Worm (Caenorhabditis elegans) whole organism, late embryonic: ENCODE results near the gene C30G7.3.

ENCODE experiments used
- C38D4.7 ChIP-seq: fragments of 200-800 bp; sonication (Bioruptor generic); optimal IDR thresholded peaks from 2 replicates; lab custom pipeline; 2018; ENCODE audit warnings: mild to moderate bottlenecking, missing genetic modification characterization, moderate library complexity, missing compliant biosample characterization
- F13H6.1 ChIP-seq: sonication (generic microtip); optimal IDR thresholded peaks from 2 replicates; lab custom pipeline; 2016; ENCODE audit warnings: missing genetic modification characterization, missing compliant biosample characterization
- K02D7.2 ChIP-seq: sonication (generic microtip); optimal IDR thresholded peaks from 2 replicates; lab custom pipeline; 2017; ENCODE audit warnings: mild to moderate bottlenecking, missing genetic modification characterization, missing compliant biosample characterization
- ahr-1 ChIP-seq: sonication (generic microtip); optimal IDR thresholded peaks from 2 replicates; lab custom pipeline; 2016; ENCODE audit warnings: missing genetic modification characterization, missing compliant biosample characterization
- ama-1 ChIP-seq: fragments of 150-350 bp; optimal IDR thresholded peaks from 2 replicates; lab custom pipeline; 2014
- ceh-14 ChIP-seq: sonication (generic microtip); optimal IDR thresholded peaks from 2 replicates; lab custom pipeline; 2016; ENCODE audit warnings: missing genotype, missing genetic modification characterization, missing compliant biosample characterization
- ceh-22 ChIP-seq: sonication (generic microtip); optimal IDR thresholded peaks from 2 replicates; lab custom pipeline; 2017; ENCODE audit warnings: missing biosample characterization, missing genetic modification characterization
- ceh-31 ChIP-seq: sonication (generic microtip); optimal IDR thresholded peaks from 2 replicates; lab custom pipeline; 2016; ENCODE audit warnings: missing genetic modification characterization, missing compliant biosample characterization
- ceh-34 ChIP-seq: sonication (generic microtip); optimal IDR thresholded peaks from 2 replicates; lab custom pipeline; 2016; ENCODE audit warnings: mild to moderate bottlenecking, missing genetic modification characterization, missing compliant biosample characterization
- ceh-45 ChIP-seq: fragments of 200-800 bp; sonication (Bioruptor generic); IDR thresholded peaks from 2 replicates; pipeline ENCODE4 v1.3.6; 2022; ENCODE audit warnings: missing genetic modification reagents, missing genetic modification characterization, missing compliant biosample characterization
- ceh-48 ChIP-seq: sonication (generic microtip); optimal IDR thresholded peaks from 2 replicates; lab custom pipeline; 2016; ENCODE audit warnings: missing genetic modification characterization, inconsistent platforms, missing compliant biosample characterization
- ceh-6 ChIP-seq: fragments of 200-800 bp; sonication (Bioruptor generic); optimal IDR thresholded peaks from 2 replicates; lab custom pipeline; 2018; ENCODE audit warnings: mild to moderate bottlenecking, missing genetic modification characterization, missing compliant biosample characterization
- che-1 ChIP-seq: sonication (generic microtip); optimal IDR thresholded peaks from 2 replicates; lab custom pipeline; 2016; ENCODE audit warnings: mild to moderate bottlenecking, missing genetic modification characterization, missing compliant biosample characterization
- elt-2 ChIP-seq: sonication (generic microtip); optimal IDR thresholded peaks from 2 replicates; lab custom pipeline; 2016; ENCODE audit warnings: missing genetic modification reagents, missing genetic modification characterization, missing compliant biosample characterization
- elt-4 ChIP-seq: sonication (generic microtip); optimal IDR thresholded peaks from 2 replicates; lab custom pipeline; 2016; ENCODE audit warnings: missing genetic modification characterization, missing compliant biosample characterization
- ets-4 ChIP-seq: sonication (generic microtip); optimal IDR thresholded peaks from 2 replicates; lab custom pipeline; 2016; ENCODE audit warnings: missing genetic modification characterization, missing compliant biosample characterization
- eyg-1 ChIP-seq: sonication (generic microtip); optimal IDR thresholded peaks from 2 replicates; lab custom pipeline; 2016; ENCODE audit warnings: missing genotype, missing genetic modification characterization, missing compliant biosample characterization
- hlh-13 ChIP-seq: fragments of 200-800 bp; sonication (Bioruptor generic); optimal IDR thresholded peaks from 2 replicates; lab custom pipeline; 2018; ENCODE audit warnings: mild to moderate bottlenecking, missing genetic modification characterization, missing compliant biosample characterization
- hlh-15 ChIP-seq: sonication (generic microtip); optimal IDR thresholded peaks from 2 replicates; lab custom pipeline; 2016; ENCODE audit warnings: missing genetic modification characterization, missing compliant biosample characterization
- hlh-30 ChIP-seq: sonication (generic microtip); optimal IDR thresholded peaks from 2 replicates; lab custom pipeline; 2017; ENCODE audit warnings: antibody characterized with exemption, missing genetic modification characterization, missing compliant biosample characterization; ENCODE audit not compliant: insufficient read depth
- hlh-6 ChIP-seq: sonication (generic microtip); optimal IDR thresholded peaks from 2 replicates; lab custom pipeline; 2016; ENCODE audit warnings: missing genotype, missing genetic modification characterization, missing compliant biosample characterization
- hlh-8 ChIP-seq: sonication (generic microtip); optimal IDR thresholded peaks from 2 replicates; lab custom pipeline; 2016; ENCODE audit warnings: missing genotype, missing genetic modification characterization, missing compliant biosample characterization
- lim-6 ChIP-seq: sonication (generic microtip); optimal IDR thresholded peaks from 2 replicates; lab custom pipeline; 2016; ENCODE audit warnings: missing genetic modification characterization, missing compliant biosample characterization
- madf-2 ChIP-seq: sonication (generic microtip); optimal IDR thresholded peaks from 2 replicates; lab custom pipeline; 2017; ENCODE audit warnings: missing genetic modification characterization, missing compliant biosample characterization
- mec-3 ChIP-seq: sonication (generic microtip); optimal IDR thresholded peaks from 2 replicates; lab custom pipeline; 2016; ENCODE audit warnings: borderline replicate concordance, missing genetic modification characterization, missing compliant biosample characterization
- nfya-1 ChIP-seq: sonication (generic microtip); optimal IDR thresholded peaks from 2 replicates; lab custom pipeline; 2017; ENCODE audit warnings: missing genetic modification characterization, mild to moderate bottlenecking, missing compliant biosample characterization, antibody characterized with exemption, moderate library complexity
- odd-2 ChIP-seq: sonication (generic microtip); optimal IDR thresholded peaks from 2 replicates; lab custom pipeline; 2017; ENCODE audit warnings: antibody characterized with exemption, mild to moderate bottlenecking, missing genetic modification characterization, missing compliant biosample characterization
- pag-3 ChIP-seq: sonication (generic microtip); optimal IDR thresholded peaks from 2 replicates; lab custom pipeline; 2016; ENCODE audit warnings: missing compliant biosample characterization, missing genetic modification characterization, borderline replicate concordance
- pax-1 ChIP-seq: fragments of 150-350 bp; optimal IDR thresholded peaks from 2 replicates; lab custom pipeline; 2014; ENCODE audit warnings: missing biosample characterization, missing genetic modification characterization
- pha-2 ChIP-seq: sonication (generic microtip); optimal IDR thresholded peaks from 2 replicates; lab custom pipeline; 2017; ENCODE audit warnings: mild to moderate bottlenecking, missing genetic modification characterization, missing compliant biosample characterization
- pha-4 ChIP-seq: fragments of 150-350 bp; optimal IDR thresholded peaks from 2 replicates; lab custom pipeline; 2018; ENCODE audit warnings: missing biosample characterization, missing genetic modification reagents, missing genetic modification characterization
- pros-1 ChIP-seq: fragments of 150-350 bp; optimal IDR thresholded peaks from 2 replicates; lab custom pipeline; 2014; ENCODE audit warnings: missing biosample characterization, missing genetic modification reagents, missing genetic modification characterization
- sox-2 ChIP-seq: fragments of 200-800 bp; sonication (Bioruptor generic); IDR thresholded peaks from 2 replicates; pipeline ENCODE4 v1.3.6; 2022; ENCODE audit warnings: missing genetic modification reagents, missing genetic modification characterization, missing compliant biosample characterization
- sox-4 ChIP-seq: sonication (generic microtip); optimal IDR thresholded peaks from 2 replicates; lab custom pipeline; 2017; ENCODE audit warnings: mild to moderate bottlenecking, missing genetic modification characterization, inconsistent platforms, missing compliant biosample characterization
- ttx-3 ChIP-seq: sonication (generic microtip); optimal IDR thresholded peaks from 2 replicates; lab custom pipeline; 2016; ENCODE audit warnings: missing genetic modification reagents, missing genetic modification characterization, missing compliant biosample characterization
- unc-86 ChIP-seq: sonication (generic microtip); optimal IDR thresholded peaks from 2 replicates; lab custom pipeline; 2016; ENCODE audit warnings: missing genetic modification characterization, missing compliant biosample characterization

Gene C30G7.3

DNA sequence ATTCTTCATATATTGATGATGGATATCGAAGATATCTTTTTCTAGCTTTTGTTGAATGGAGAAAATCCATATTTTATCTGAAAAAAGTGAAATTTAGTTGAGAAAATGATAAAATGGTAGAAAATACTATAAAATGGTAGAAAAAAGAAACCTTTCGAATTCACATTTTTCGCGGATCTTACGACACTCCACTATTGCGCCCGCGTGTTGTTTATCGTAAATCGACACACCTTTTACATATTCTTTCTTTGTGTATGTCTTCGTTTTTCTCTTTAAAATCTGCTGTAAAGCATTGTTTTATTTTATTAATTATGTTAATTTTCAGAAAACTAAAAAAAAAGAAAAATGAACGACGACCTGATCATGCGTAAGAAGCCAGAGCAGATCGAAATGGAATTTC, 45.3 kb upstream of the C30G7.3 start, which contains the start of the genes cdt-2 and T01C3.2:
Gene cdt-2, minus strand, starts transcription at position 284 of the 400 bp plus-strand sequence.
Gene T01C3.2, plus strand, starts transcription at position 326 of the 400 bp plus-strand sequence.
- TF ChIP-seq pros-1 (tag; lab: Kevin White, UChicago), result no peak
- peak; percentile 19 for TF ChIP-seq nfya-1

- TF ChIP-seq ceh-14, result no peak
- no peak for TF ChIP-seq che-1
- no peak for TF ChIP-seq ets-4
- no peak for TF ChIP-seq C38D4.7 (GFP tag; lab: Kevin White, UChicago)
- TF ChIP-seq ceh-48 (tag; lab: Kevin White, UChicago), result no peak
- TF ChIP-seq ceh-31 (tag; lab: Kevin White, UChicago), result no peak
- no peak for TF ChIP-seq K02D7.2 (tag; lab: Kevin White, UChicago)
- TF ChIP-seq sox-4 (tag; lab: Kevin White, UChicago), result no peak
- TF ChIP-seq ceh-34 (tag; lab: Kevin White, UChicago), result no peak
- TF ChIP-seq pha-2 (tag; lab: Kevin White, UChicago), result no peak
- no peak for TF ChIP-seq odd-2 (tag; lab: Kevin White, UChicago)
- TF ChIP-seq pax-1 (tag; lab: Kevin White, UChicago), result no peak
- no peak for TF ChIP-seq ama-1 (lab: Kevin White, UChicago)
- no peak for TF ChIP-seq elt-4 (tag; lab: Kevin White, UChicago)
- no peak for TF ChIP-seq mec-3 (tag; lab: Kevin White, UChicago)
- no peak for TF ChIP-seq madf-2
These were observed 39.1 kb upstream of the C30G7.3 start, which contains the start of gene F02D8.4 for ce11 chrV:14984593-14984992. F02D8.4 (plus strand) TSS chrV:14984893.

DNA sequence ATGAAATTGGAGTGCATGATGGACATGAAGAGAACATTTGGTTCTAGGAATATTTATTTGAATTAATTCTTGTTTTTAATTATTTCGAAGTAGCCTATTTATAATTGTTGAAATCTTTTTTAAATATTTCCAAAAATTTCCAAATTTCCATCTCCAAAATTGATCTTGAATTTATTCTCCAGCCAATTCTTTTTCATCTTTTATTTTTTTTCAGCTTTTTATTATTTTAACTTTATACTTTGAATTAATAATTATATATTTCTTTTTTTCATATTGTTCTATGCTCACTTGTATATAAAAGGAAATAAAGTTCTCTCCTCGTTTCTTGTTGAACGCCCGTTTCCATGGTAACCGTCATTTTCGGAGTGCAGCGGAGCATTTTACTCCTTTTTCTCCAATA, 34.4 kb upstream of the C30G7.3 start, which contains the start of gene xbx-1:
Gene xbx-1, plus strand, starts transcription at position 301 of the 400 bp plus-strand sequence.
- TF ChIP-seq hlh-15 (tag; lab: Kevin White, UChicago), result no peak
- TF ChIP-seq pha-4 (tag; lab: Kevin White, UChicago), result no peak
- TF ChIP-seq elt-2 (tag; lab: Kevin White, UChicago), result no peak
- no peak for TF ChIP-seq ahr-1 (tag; lab: Kevin White, UChicago)
- TF ChIP-seq ceh-48 (tag; lab: Kevin White, UChicago), result no peak
- TF ChIP-seq ama-1 (lab: Kevin White, UChicago), result no peak
- no peak for TF ChIP-seq ttx-3 (tag; lab: Kevin White, UChicago)
- no peak for TF ChIP-seq sox-2 (GFP tag; lab: Robert Waterston, UW)
- no peak for TF ChIP-seq eyg-1

DNA sequence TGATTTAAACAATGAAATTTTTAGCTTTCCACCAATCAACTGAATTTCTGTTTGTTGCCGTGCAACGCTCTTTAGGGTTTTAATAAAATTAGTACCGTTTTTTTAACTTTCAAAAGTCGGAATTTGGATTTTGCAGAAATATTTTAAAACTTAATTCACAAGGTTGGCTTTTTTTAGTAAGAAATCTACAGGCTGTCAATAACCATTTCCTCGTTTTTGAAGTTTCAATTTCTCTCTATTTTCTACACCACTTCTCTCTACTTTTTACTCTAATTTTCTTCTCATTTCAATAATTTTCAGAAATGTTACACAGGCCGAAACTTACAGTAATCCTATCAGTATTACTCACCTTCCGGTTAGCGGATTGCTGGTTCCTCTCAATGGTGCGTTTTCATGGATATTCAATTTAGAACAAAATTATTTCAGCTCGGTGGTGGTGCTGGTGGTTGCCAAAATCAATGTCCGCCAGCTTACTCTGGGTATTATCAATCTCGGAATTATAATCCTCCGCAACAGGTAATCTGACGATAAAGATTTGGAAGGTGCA, 32.8 kb upstream of the C30G7.3 start, which contains the start of the genes grd-12 and F02D8.1:
Gene grd-12, plus strand, starts transcription at position 301 of the 547 bp plus-strand sequence.
Gene F02D8.1, minus strand, starts transcription at position 497 of the 547 bp plus-strand sequence.
- TF ChIP-seq pax-1 (tag; lab: Kevin White, UChicago) (no peak), hlh-6 (tag; lab: Kevin White, UChicago) (no peak), unc-86 (tag; lab: Kevin White, UChicago) (no peak), hlh-30 (no peak), lim-6 (no peak), sox-2 (GFP tag; lab: Robert Waterston, UW) (no peak), che-1 (no peak), F13H6.1 (tag; lab: Kevin White, UChicago) (no peak), K02D7.2 (tag; lab: Kevin White, UChicago) (no peak), hlh-13 (GFP tag; lab: Kevin White, UChicago) (no peak), ttx-3 (tag; lab: Kevin White, UChicago) (no peak), ceh-45 (GFP tag; lab: Robert Waterston, UW) (no peak), ceh-6 (GFP tag; lab: Kevin White, UChicago) (no peak), hlh-8 (tag; lab: Kevin White, UChicago) (no peak), elt-2 (tag; lab: Kevin White, UChicago) (no peak), ceh-22 (tag; lab: Kevin White, UChicago) (no peak), pag-3 (tag; lab: Kevin White, UChicago) (no peak)
- TF ChIP-seq, all 69 proteins: peak for 0
